Fruit fly (Drosophila melanogaster) whole organism, embryonic: ENCODE data around the gene Acp63F.

Experiments
- Abd-B ChIP-seq: fragments of 200-800 bp; sonication (Bioruptor generic); optimal IDR thresholded peaks from 2 replicates; lab custom pipeline; 2018; ENCODE audit warnings: missing biosample characterization, mild to moderate bottlenecking, missing genetic modification characterization, moderate library complexity
- Atf-2 ChIP-seq: fragments of 200-800 bp; sonication (Bioruptor generic); optimal IDR thresholded peaks from 2 replicates; lab custom pipeline; 2016; ENCODE audit warnings: missing biosample characterization, missing genetic modification characterization
- Bteb2 ChIP-seq: fragments of 200-800 bp; sonication (Bioruptor generic); optimal IDR thresholded peaks from 2 replicates; lab custom pipeline; 2016; ENCODE audit warnings: missing biosample characterization, missing genetic modification characterization
- CG10274 ChIP-seq: fragments of 200-800 bp; sonication (Bioruptor generic); optimal IDR thresholded peaks from 3 replicates; lab custom pipeline; 2017; ENCODE audit warnings: missing biosample characterization, mild to moderate bottlenecking, missing genetic modification characterization
- CG10959 ChIP-seq: fragments of 200-800 bp; sonication (Bioruptor generic); IDR thresholded peaks from 2 replicates; pipeline ENCODE4 v1.3.6; 2022; ENCODE audit warnings: missing biosample characterization, missing genetic modification characterization
- CG11093 ChIP-seq: fragments of 200-800 bp; sonication (Bioruptor generic); IDR thresholded peaks from 3 replicates; pipeline ENCODE4 v1.3.6; 2022; ENCODE audit warnings: missing biosample characterization, missing genetic modification characterization
- CG11696 ChIP-seq: fragments of 200-800 bp; sonication (Bioruptor generic); IDR thresholded peaks from 2 replicates; pipeline ENCODE4 v1.3.6; 2022; ENCODE audit warnings: missing biosample characterization, missing genetic modification characterization
- CG12104 ChIP-seq: fragments of 200-800 bp; sonication (Bioruptor generic); optimal IDR thresholded peaks from 3 replicates; lab custom pipeline; 2016; ENCODE audit warnings: missing biosample characterization, missing genetic modification characterization
- CG12299 ChIP-seq: fragments of 200-800 bp; sonication (Bioruptor generic); optimal IDR thresholded peaks from 2 replicates; lab custom pipeline; 2018; ENCODE audit warnings: missing biosample characterization, mild to moderate bottlenecking, missing genetic modification characterization
- CG12659 ChIP-seq: fragments of 200-800 bp; sonication (Bioruptor generic); optimal IDR thresholded peaks from 3 replicates; lab custom pipeline; 2017; ENCODE audit warnings: mild to moderate bottlenecking, missing biosample characterization, missing genetic modification reagents, missing genetic modification characterization
- CG13296 ChIP-seq: fragments of 200-800 bp; sonication (Bioruptor generic); optimal IDR thresholded peaks from 3 replicates; lab custom pipeline; 2018; ENCODE audit warnings: missing biosample characterization, mild to moderate bottlenecking, missing genetic modification characterization
- CG14667 ChIP-seq: fragments of 200-800 bp; sonication (Bioruptor generic); IDR thresholded peaks from 2 replicates; pipeline ENCODE4 v1.3.6; 2022; ENCODE audit warnings: missing biosample characterization, missing genetic modification characterization
- CG30020 ChIP-seq: fragments of 200-800 bp; optimal IDR thresholded peaks from 2 replicates; lab custom pipeline; 2019; ENCODE audit warnings: missing biosample characterization, mild to moderate bottlenecking, missing genetic modification characterization, moderate library complexity
- CG30403 ChIP-seq: fragments of 200-800 bp; sonication (Bioruptor generic); optimal IDR thresholded peaks from 3 replicates; lab custom pipeline; 2016; ENCODE audit warnings: missing biosample characterization, missing genetic modification characterization
- CG31388 ChIP-seq: fragments of 200-800 bp; sonication (Bioruptor generic); optimal IDR thresholded peaks from 2 replicates; lab custom pipeline; 2016; ENCODE audit warnings: missing biosample characterization, missing genetic modification characterization
- CG33557 ChIP-seq: fragments of 200-800 bp; sonication (Bioruptor generic); optimal IDR thresholded peaks from 2 replicates; lab custom pipeline; 2019; ENCODE audit warnings: missing biosample characterization, mild to moderate bottlenecking, missing genetic modification characterization, moderate library complexity
- CG34422 ChIP-seq: fragments of 200-800 bp; sonication (Bioruptor generic); IDR thresholded peaks from 3 replicates; pipeline ENCODE4 v1.3.6; 2022; ENCODE audit warnings: missing biosample characterization, missing genetic modification characterization
- CG4282 ChIP-seq: fragments of 200-800 bp; sonication (Bioruptor generic); optimal IDR thresholded peaks from 2 replicates; lab custom pipeline; 2016; ENCODE audit warnings: missing biosample characterization, missing genetic modification characterization
- CG4707 ChIP-seq: fragments of 200-800 bp; sonication (Bioruptor generic); optimal IDR thresholded peaks from 2 replicates; lab custom pipeline; 2018; ENCODE audit warnings: missing biosample characterization, mild to moderate bottlenecking, missing genetic modification characterization, moderate library complexity
- CG4730 ChIP-seq: fragments of 200-800 bp; sonication (Bioruptor generic); IDR thresholded peaks from 2 replicates; pipeline ENCODE4 v1.3.6; 2022; ENCODE audit warnings: missing biosample characterization, missing genetic modification characterization
- CG6272 ChIP-seq: fragments of 200-800 bp; sonication (Bioruptor generic); IDR thresholded peaks from 2 replicates; pipeline ENCODE4 v1.3.6; 2022; ENCODE audit warnings: missing biosample characterization, missing genetic modification characterization
- CG6654 ChIP-seq: fragments of 200-800 bp; sonication (Bioruptor generic); optimal IDR thresholded peaks from 2 replicates; lab custom pipeline; 2017; ENCODE audit warnings: missing biosample characterization, mild to moderate bottlenecking, missing genetic modification characterization
- CG7786 ChIP-seq: fragments of 200-800 bp; sonication (Bioruptor generic); optimal IDR thresholded peaks from 2 replicates; lab custom pipeline; 2016; ENCODE audit warnings: missing biosample characterization, missing genetic modification characterization
- CG7963 ChIP-seq: fragments of 200-800 bp; sonication (Bioruptor generic); IDR thresholded peaks from 3 replicates; pipeline ENCODE4 v1.3.6; 2022; ENCODE audit warnings: missing biosample characterization, missing genetic modification characterization; ENCODE audit not compliant: partially characterized antibody
- CG8388 ChIP-seq: fragments of 200-800 bp; sonication (Bioruptor generic); optimal IDR thresholded peaks from 2 replicates; lab custom pipeline; 2019; ENCODE audit warnings: missing biosample characterization, mild to moderate bottlenecking, missing genetic modification characterization, moderate library complexity
- CG8944 ChIP-seq: fragments of 200-800 bp; sonication (Bioruptor generic); optimal IDR thresholded peaks from 3 replicates; lab custom pipeline; 2016; ENCODE audit warnings: missing biosample characterization, missing genetic modification characterization
- Dip2 ChIP-seq: fragments of 200-800 bp; sonication (Bioruptor generic); IDR thresholded peaks from 2 replicates; pipeline ENCODE4 v1.3.6; 2022; ENCODE audit warnings: missing biosample characterization, missing genetic modification characterization
- Dref ChIP-seq: fragments of 200-800 bp; sonication (Bioruptor generic); IDR thresholded peaks from 2 replicates; pipeline ENCODE4 v1.3.6; 2022; ENCODE audit warnings: missing biosample characterization, missing genetic modification characterization
- HLH4C ChIP-seq: fragments of 200-800 bp; sonication (Bioruptor generic); IDR thresholded peaks from 3 replicates; pipeline ENCODE4 v1.3.6; 2022; ENCODE audit warnings: missing biosample characterization, missing genetic modification characterization; ENCODE audit not compliant: partially characterized antibody
- Kr ChIP-seq: fragments of 200-800 bp; sonication (Bioruptor generic); optimal IDR thresholded peaks from 2 replicates; lab custom pipeline; 2017; ENCODE audit warnings: missing biosample characterization, mild to moderate bottlenecking, missing genetic modification characterization
- Usf ChIP-seq: fragments of 200-800 bp; sonication (Bioruptor generic); optimal IDR thresholded peaks from 2 replicates; lab custom pipeline; 2017; ENCODE audit warnings: missing genotype, missing biosample characterization, missing genetic modification characterization
- YL-1 ChIP-seq: fragments of 200-800 bp; sonication (Bioruptor generic); optimal IDR thresholded peaks from 3 replicates; lab custom pipeline; 2017; ENCODE audit warnings: missing biosample characterization, mild to moderate bottlenecking, missing genetic modification characterization
- aop ChIP-seq: fragments of 200-800 bp; sonication (Bioruptor generic); IDR thresholded peaks from 2 replicates; pipeline ENCODE4 v1.3.6; 2022; ENCODE audit warnings: missing biosample characterization, missing genetic modification characterization
- bsh ChIP-seq, 2 experiments: fragments of 200-800 bp; sonication (Bioruptor generic); optimal IDR thresholded peaks; 2 replicates each; lab custom pipeline; 2017 to 2018; ENCODE audit warnings: mild to moderate bottlenecking in 2 of 2, missing biosample characterization in 2 of 2, missing genetic modification characterization in 2 of 2, moderate library complexity in 1 of 2
- dpn ChIP-seq, 2 experiments: fragments of 200-800 bp; sonication (Bioruptor generic); optimal IDR thresholded peaks; 3 replicates each; lab custom pipeline; 2016; ENCODE audit warnings: missing biosample characterization in 2 of 2, missing genetic modification characterization in 2 of 2
- emc ChIP-seq: fragments of 200-800 bp; sonication (Bioruptor generic); optimal IDR thresholded peaks from 2 replicates; lab custom pipeline; 2016; ENCODE audit warnings: missing biosample characterization, missing genetic modification characterization
- gsb ChIP-seq: fragments of 200-800 bp; sonication (Bioruptor generic); IDR thresholded peaks from 2 replicates; pipeline ENCODE4 v1.3.6; 2022; ENCODE audit warnings: missing biosample characterization, missing genetic modification characterization
- gsb-n ChIP-seq: fragments of 200-800 bp; sonication (Bioruptor generic); optimal IDR thresholded peaks from 3 replicates; lab custom pipeline; 2018; ENCODE audit warnings: missing biosample characterization, mild to moderate bottlenecking, missing genetic modification characterization
- hbn ChIP-seq: fragments of 200-800 bp; sonication (Bioruptor generic); IDR thresholded peaks from 2 replicates; pipeline ENCODE4 v1.3.6; 2022; ENCODE audit warnings: missing biosample characterization, missing genetic modification characterization; ENCODE audit not compliant: partially characterized antibody
- insv ChIP-seq, 2 experiments: fragments of 200-800 bp; sonication (Bioruptor generic); optimal IDR thresholded peaks; 3 replicates each; lab custom pipeline; 2016 to 2018; ENCODE audit warnings: missing biosample characterization in 2 of 2, missing genetic modification characterization in 2 of 2
- ken ChIP-seq: fragments of 200-800 bp; sonication (Bioruptor generic); IDR thresholded peaks from 3 replicates; pipeline ENCODE4 v1.3.6; 2022; ENCODE audit warnings: missing biosample characterization, missing genetic modification characterization
- mirr ChIP-seq: fragments of 200-800 bp; sonication (Bioruptor generic); optimal IDR thresholded peaks from 3 replicates; lab custom pipeline; 2018; ENCODE audit warnings: missing biosample characterization, mild to moderate bottlenecking, missing genetic modification characterization
- nmo ChIP-seq: fragments of 200-800 bp; sonication (Bioruptor generic); optimal IDR thresholded peaks from 2 replicates; lab custom pipeline; 2018; ENCODE audit warnings: missing biosample characterization, mild to moderate bottlenecking, missing genetic modification characterization, moderate library complexity
- pnt ChIP-seq: fragments of 200-800 bp; sonication (Bioruptor generic); optimal IDR thresholded peaks from 3 replicates; lab custom pipeline; 2016; ENCODE audit warnings: missing biosample characterization, missing genetic modification characterization
- run ChIP-seq: fragments of 200-800 bp; sonication (Bioruptor generic); optimal IDR thresholded peaks from 3 replicates; lab custom pipeline; 2018; ENCODE audit warnings: missing biosample characterization, mild to moderate bottlenecking, missing genetic modification characterization
- tio ChIP-seq: fragments of 200-800 bp; sonication (Bioruptor generic); optimal IDR thresholded peaks from 2 replicates; lab custom pipeline; 2017; ENCODE audit warnings: missing biosample characterization, missing genetic modification characterization, inconsistent platforms
- unc-4 ChIP-seq: fragments of 200-800 bp; sonication (Bioruptor generic); IDR thresholded peaks from 2 replicates; pipeline ENCODE4 v1.3.6; 2022; ENCODE audit warnings: missing biosample characterization, missing genetic modification characterization; ENCODE audit not compliant: partially characterized antibody
- z ChIP-seq: fragments of 200-800 bp; sonication (Bioruptor generic); IDR thresholded peaks from 3 replicates; pipeline ENCODE4 v1.3.6; 2022; ENCODE audit warnings: missing biosample characterization, missing genetic modification characterization
- zen ChIP-seq: fragments of 200-800 bp; sonication (Bioruptor generic); optimal IDR thresholded peaks from 3 replicates; lab custom pipeline; 2018; ENCODE audit warnings: missing biosample characterization, mild to moderate bottlenecking, missing genetic modification characterization, moderate library complexity

Acp63F gene

DNA sequence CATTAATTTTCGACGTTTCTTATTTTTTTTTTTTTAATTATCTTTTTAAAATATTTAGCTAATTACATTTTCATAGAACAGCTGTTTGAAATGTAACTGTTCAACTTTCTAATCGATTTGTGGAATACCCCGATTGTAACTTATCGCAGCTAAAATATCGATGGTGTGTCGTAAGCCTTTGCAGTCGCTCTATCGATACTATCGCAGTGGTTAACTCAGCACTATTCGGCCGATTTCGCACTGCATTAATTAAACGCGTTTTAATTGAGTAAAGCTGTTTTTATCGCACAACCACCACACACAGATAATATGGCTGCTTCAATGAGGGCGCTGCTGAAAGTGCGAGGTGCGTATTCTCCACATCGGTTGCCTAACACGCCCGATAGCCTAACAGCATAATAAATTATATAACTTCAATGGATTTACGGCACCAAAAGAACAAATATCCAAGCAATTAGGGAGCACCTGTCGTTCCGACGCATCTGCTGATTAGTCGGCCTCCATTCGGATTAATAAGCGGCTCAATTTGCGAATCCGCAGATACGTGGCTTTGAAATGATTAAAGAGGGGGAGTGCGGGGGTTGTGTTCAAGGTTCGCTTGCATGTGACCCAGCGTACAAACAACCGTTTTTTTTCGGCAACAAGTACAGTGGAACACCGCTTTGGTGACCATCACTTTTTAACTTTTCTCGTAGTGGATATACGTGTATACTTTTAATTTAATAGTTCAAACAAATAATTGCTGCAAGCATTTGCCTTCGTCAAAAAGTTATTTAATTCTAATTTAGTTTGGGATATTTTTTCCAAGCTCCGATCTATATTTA is 1.9 kb downstream of the Acp63F start, which contains the start of gene Scsalpha1 (continued):
- TF ChIP-seq Usf (GFP tag; lab: Kevin White, UChicago) (no peak), zen (tag; lab: Kevin White, UChicago) (peak; percentile 91), emc (GFP tag; lab: Kevin White, UChicago) (no peak), CG30403 (GFP tag; lab: Kevin White, UChicago) (peak; percentile 31), HLH4C (GFP tag; lab: Robert Waterston, UW) (peak; percentile 99), CG10959 (GFP tag; lab: Robert Waterston, UW) (no peak), YL-1 (GFP tag; lab: Kevin White, UChicago) (peak; percentile 81), CG6654 (GFP tag; lab: Kevin White, UChicago) (no peak), Dref (GFP tag; lab: Robert Waterston, UW) (peak; percentile 99), CG14667 (GFP tag; lab: Robert Waterston, UW) (no peak), Atf-2 (GFP tag; lab: Kevin White, UChicago) (peak; percentile 40), CG4282 (GFP tag; lab: Kevin White, UChicago) (no peak), z (no peak), Kr (GFP tag; lab: Kevin White, UChicago) (no peak), nmo (peak; percentile 31), run (tag; lab: Kevin White, UChicago) (no peak), CG30020 (tag; lab: Kevin White, UChicago) (peak; percentile 40), Abd-B (GFP tag; lab: Kevin White, UChicago) (no peak), tio (GFP tag; lab: Kevin White, UChicago) (no peak), CG12104 (GFP tag; lab: Kevin White, UChicago) (no peak), CG31388 (GFP tag; lab: Kevin White, UChicago) (no peak), CG33557 (GFP tag; lab: Kevin White, UChicago) (no peak), CG12659 (peak; percentile 63), Dip2 (GFP tag; lab: Robert Waterston, UW) (no peak), ken (GFP tag; lab: Robert Waterston, UW) (peak; percentile 37; the same call in 1 of the 3 replicates), gsb-n (peak; percentile 16), CG8388 (GFP tag; lab: Kevin White, UChicago) (no peak), Bteb2 (GFP tag; lab: Kevin White, UChicago) (no peak), pnt (no peak), CG4730 (GFP tag; lab: Robert Waterston, UW) (no peak), gsb (peak; percentile 18; the same call in 1 of the 2 replicates), CG10274 (GFP tag; lab: Kevin White, UChicago) (no peak), CG11696 (GFP tag; lab: Robert Waterston, UW) (peak; percentile 40; the same call in 1 of the 2 replicates), bsh (GFP tag; optimal IDR thresholded peaks at IDR 0.05; lab: Kevin White, UChicago) (peak; percentile 38 to 43), hbn (GFP tag; lab: Robert Waterston, UW) (peak; percentile 99), CG12299 (tag; lab: Kevin White, UChicago) (no peak), CG6272 (GFP tag; lab: Robert Waterston, UW) (peak; percentile 65), CG11093 (GFP tag; lab: Robert Waterston, UW) (no peak), CG7963 (GFP tag; lab: Robert Waterston, UW) (peak; percentile 100), CG34422 (GFP tag; lab: Robert Waterston, UW) (peak; percentile 43; the same call in 1 of the 3 replicates), mirr (GFP tag; lab: Kevin White, UChicago) (peak; percentile 13), aop (GFP tag; lab: Robert Waterston, UW) (no peak), insv (GFP tag; optimal IDR thresholded peaks at IDR 0.05; lab: Kevin White, UChicago) (no peak), CG4707 (GFP tag; lab: Kevin White, UChicago) (no peak), CG7786 (no peak), CG13296 (no peak), dpn (GFP tag; optimal IDR thresholded peaks at IDR 0.05; lab: Kevin White, UChicago) (peak in 1 of 2 experiments; percentile 16), CG8944 (GFP tag; lab: Kevin White, UChicago) (no peak), unc-4 (GFP tag; lab: Robert Waterston, UW) (peak; percentile 99)
